Worm (Caenorhabditis elegans) whole organism, midembryonic: ENCODE data around the gene C07D10.5.

ENCODE experiments used
- T22C8.4 ChIP-seq: fragments of 200-800 bp; sonication (Bioruptor generic); IDR thresholded peaks from 2 replicates; pipeline ENCODE4 v1.3.6; 2022; ENCODE audit warnings: missing genetic modification characterization, missing compliant biosample characterization
- flt-1 ChIP-seq: fragments of 200-800 bp; sonication (Bioruptor generic); IDR thresholded peaks from 2 replicates; pipeline ENCODE4 v1.3.6; 2022; ENCODE audit warnings: missing genetic modification characterization, missing compliant biosample characterization
- med-1 ChIP-seq: sonication (generic microtip); optimal IDR thresholded peaks from 2 replicates; lab custom pipeline; 2017; ENCODE audit warnings: missing genetic modification characterization, mild to moderate bottlenecking, missing compliant biosample characterization, antibody characterized with exemption, missing genetic modification reagents; ENCODE audit not compliant: insufficient read depth
- ref-1 ChIP-seq: fragments of 200-800 bp; sonication (Bioruptor generic); conservative IDR thresholded peaks from 2 replicates; pipeline ENCODE4 v1.3.6; 2022; ENCODE audit warnings: missing genetic modification reagents, missing genetic modification characterization, missing compliant biosample characterization
- tab-1 ChIP-seq: fragments of 200-800 bp; sonication (Bioruptor generic); IDR thresholded peaks from 2 replicates; pipeline ENCODE4 v1.3.6; 2022; ENCODE audit warnings: missing genetic modification characterization, missing compliant biosample characterization
- ztf-29 ChIP-seq: fragments of 200-800 bp; sonication (Bioruptor generic); IDR thresholded peaks from 2 replicates; pipeline ENCODE4 v1.3.6; 2022; ENCODE audit warnings: missing genetic modification reagents, missing genetic modification characterization, missing compliant biosample characterization

DNA sequence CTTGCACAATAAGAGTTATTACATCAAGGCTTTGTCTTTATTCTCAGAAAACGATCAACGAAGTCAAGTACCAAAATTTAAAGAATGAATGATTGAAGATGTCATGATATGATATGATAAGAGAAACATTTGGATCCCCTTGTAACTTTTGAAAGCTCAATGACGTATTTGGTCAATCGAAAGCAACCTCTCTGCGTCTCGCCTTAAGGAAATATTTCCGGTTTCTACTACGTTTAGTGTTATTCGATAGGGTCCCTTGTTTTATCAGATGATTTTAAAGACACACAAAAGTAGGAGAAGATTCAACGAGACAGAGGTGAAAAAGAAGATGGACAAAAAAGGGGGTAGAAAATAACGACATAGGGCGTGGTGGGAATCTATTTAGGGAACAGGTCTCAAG lies 31.9 kb downstream of the C07D10.5 start:
- TF ChIP-seq T22C8.4 (GFP tag; lab: Robert Waterston, UW): no peak
- TF ChIP-seq ref-1 (GFP tag; lab: Robert Waterston, UW): no peak
- TF ChIP-seq tab-1 (GFP tag; lab: Robert Waterston, UW): no peak
- no peak for TF ChIP-seq flt-1 (GFP tag; lab: Robert Waterston, UW)
- TF ChIP-seq med-1 (GFP tag; lab: Kevin White, UChicago): no peak
- TF ChIP-seq ztf-29 (GFP tag; lab: Robert Waterston, UW): no peak
